Fruit fly (Drosophila melanogaster) whole organism, pupa: ENCODE results near the gene CG31344.

Source experiments
- CG13204 ChIP-seq: fragments of 200-800 bp; sonication (Bioruptor generic); optimal IDR thresholded peaks from 2 replicates; lab custom pipeline; 2018; ENCODE audit warnings: missing biosample characterization, mild to moderate bottlenecking, missing genetic modification characterization, moderate library complexity
- CG32121 ChIP-seq: fragments of 200-800 bp; sonication (Bioruptor generic); IDR thresholded peaks from 2 replicates; pipeline ENCODE4 v1.3.6; 2022; ENCODE audit warnings: missing biosample characterization, missing genetic modification characterization
- CG4496 ChIP-seq: fragments of 200-800 bp; sonication (Bioruptor generic); IDR thresholded peaks from 3 replicates; pipeline ENCODE4 v1.3.6; 2022; ENCODE audit warnings: missing biosample characterization, missing genetic modification characterization
- CG8159 ChIP-seq: fragments of 200-800 bp; sonication (Bioruptor generic); optimal IDR thresholded peaks from 3 replicates; lab custom pipeline; 2018; ENCODE audit warnings: missing biosample characterization, mild to moderate bottlenecking, missing genetic modification characterization, moderate library complexity
- CG8301 ChIP-seq: fragments of 200-800 bp; sonication (Bioruptor generic); optimal IDR thresholded peaks from 2 replicates; lab custom pipeline; 2018; ENCODE audit warnings: missing biosample characterization, mild to moderate bottlenecking, missing genetic modification characterization
- EcR ChIP-seq: fragments of 200-800 bp; sonication (Bioruptor generic); optimal IDR thresholded peaks from 3 replicates; lab custom pipeline; 2019; ENCODE audit warnings: missing biosample characterization, missing genetic modification characterization, mild to moderate bottlenecking, moderate library complexity, missing genetic modification reagents
- Pif1B ChIP-seq: fragments of 200-800 bp; sonication (Bioruptor generic); optimal IDR thresholded peaks from 3 replicates; lab custom pipeline; 2016; ENCODE audit warnings: missing biosample characterization, missing genetic modification characterization
- Snoo ChIP-seq: fragments of 200-800 bp; sonication (Bioruptor generic); optimal IDR thresholded peaks from 3 replicates; lab custom pipeline; 2017; ENCODE audit warnings: missing biosample characterization, mild to moderate bottlenecking, missing genetic modification characterization, inconsistent platforms
- fd96Ca ChIP-seq: fragments of 200-800 bp; sonication (Bioruptor generic); IDR thresholded peaks from 3 replicates; pipeline ENCODE4 v1.3.6; 2022; ENCODE audit warnings: missing biosample characterization, missing genetic modification characterization
- gl ChIP-seq: fragments of 200-800 bp; sonication (Bioruptor generic); optimal IDR thresholded peaks from 2 replicates; lab custom pipeline; 2018; ENCODE audit warnings: missing biosample characterization, mild to moderate bottlenecking, missing genetic modification characterization

- TF ChIP-seq EcR (GFP tag; lab: Kevin White, UChicago) (no peak), gl (tag; lab: Kevin White, UChicago) (no peak), Pif1B (GFP tag; lab: Kevin White, UChicago) (no peak), CG32121 (GFP tag; lab: Robert Waterston, UW) (no peak), Snoo (tag; lab: Kevin White, UChicago) (no peak), CG8301 (no peak), CG13204 (GFP tag; lab: Kevin White, UChicago) (no peak), CG4496 (GFP tag; lab: Robert Waterston, UW) (no peak), fd96Ca (GFP tag; lab: Robert Waterston, UW) (no peak), CG8159 (tag; lab: Kevin White, UChicago) (no peak)
These were observed 17.9 kb upstream of the CG31344 start for dm6 chr3R:15243046-15243356.
